Worm (Caenorhabditis elegans): Measurements from ENCODE around the gene wah-1.

DNA sequence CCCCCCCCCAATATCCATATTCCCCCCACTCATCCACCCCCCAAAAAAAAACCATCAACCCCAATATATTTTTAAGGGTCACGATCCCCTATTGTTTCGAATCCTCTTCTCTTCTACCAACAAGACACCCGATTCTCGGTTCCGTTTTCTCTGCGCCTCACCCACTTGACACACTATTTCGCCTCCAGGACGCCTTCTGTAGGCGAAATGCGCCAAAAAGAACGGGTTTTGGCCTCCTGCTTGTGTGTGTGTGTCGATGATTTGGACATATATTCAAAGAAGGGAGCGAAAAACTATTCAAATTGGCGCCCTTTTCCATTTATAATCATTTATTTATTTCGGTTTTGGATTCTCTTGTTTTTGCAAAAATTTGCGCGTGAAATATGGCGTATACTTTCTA lies 23.1 kb downstream of the wah-1 start:
- TF ChIP-seq nhr-67 (tag; optimal IDR thresholded peaks at IDR 0.05), result no peak
- TF ChIP-seq tbx-2 (tag; optimal IDR thresholded peaks at IDR 0.05), result no peak
- no peak for TF ChIP-seq nhr-11 (tag; optimal IDR thresholded peaks at IDR 0.05)
- no peak for TF ChIP-seq pqm-1 (tag; optimal IDR thresholded peaks at IDR 0.05)
- TF ChIP-seq egl-27 (tag; optimal IDR thresholded peaks at IDR 0.05), result no peak
- TF ChIP-seq pha-4 (tag; optimal IDR thresholded peaks at IDR 0.05), result no peak
- TF ChIP-seq elt-3 (tag; optimal IDR thresholded peaks at IDR 0.05), result no peak
- TF ChIP-seq nhr-77 (tag; optimal IDR thresholded peaks at IDR 0.05), result no peak
- TF ChIP-seq unc-62 (GFP tag; optimal IDR thresholded peaks at IDR 0.05), result no peak
- TF ChIP-seq nhr-76 (tag; optimal IDR thresholded peaks at IDR 0.05), result no peak
- TF ChIP-seq nhr-25 (tag; optimal IDR thresholded peaks at IDR 0.05), result peak; percentile 69
- TF ChIP-seq egl-5 (tag; optimal IDR thresholded peaks at IDR 0.05), result no peak
- TF ChIP-seq skn-1 (tag; optimal IDR thresholded peaks at IDR 0.05), result no peak
- TF ChIP-seq ceh-9 (tag; optimal IDR thresholded peaks at IDR 0.05), result no peak

Data from whole organism, L3 larva.